Worm (Caenorhabditis elegans) whole organism, L2 larva: ENCODE results near the gene hmit-1.1.

Experiments
- C34F6.9 ChIP-seq: fragments of 150-350 bp; optimal IDR thresholded peaks from 2 replicates; lab custom pipeline; 2014; ENCODE audit warnings: missing biosample characterization, missing genetic modification characterization
- F13H6.1 ChIP-seq: sonication (generic microtip); optimal IDR thresholded peaks from 2 replicates; lab custom pipeline; 2016; ENCODE audit warnings: missing genetic modification characterization, missing compliant biosample characterization
- Y55F3AM.14 ChIP-seq: fragments of 200-800 bp; sonication (Bioruptor generic); optimal IDR thresholded peaks from 2 replicates; lab custom pipeline; 2018; ENCODE audit warnings: mild to moderate bottlenecking, missing genetic modification characterization, missing compliant biosample characterization
- ZK546.5 ChIP-seq: sonication (generic microtip); optimal IDR thresholded peaks from 2 replicates; lab custom pipeline; 2017; ENCODE audit warnings: missing biosample characterization, missing genetic modification characterization
- aly-2 ChIP-seq: fragments of 150-350 bp; optimal IDR thresholded peaks from 2 replicates; lab custom pipeline; 2014; ENCODE audit warnings: missing biosample characterization, missing genetic modification characterization
- ama-1 ChIP-seq: fragments of 150-350 bp; optimal IDR thresholded peaks from 2 replicates; lab custom pipeline; 2018; ENCODE audit warnings: inconsistent platforms
- blmp-1 ChIP-seq: sonication (generic microtip); optimal IDR thresholded peaks from 2 replicates; lab custom pipeline; 2017; ENCODE audit warnings: missing genetic modification characterization, mild to moderate bottlenecking, missing compliant biosample characterization, antibody characterized with exemption, moderate library complexity; ENCODE audit not compliant: insufficient read depth
- ceh-16 ChIP-seq: fragments of 150-350 bp; optimal IDR thresholded peaks from 2 replicates; lab custom pipeline; 2014; ENCODE audit warnings: missing biosample characterization, missing genetic modification characterization
- crh-2 ChIP-seq: sonication (generic microtip); optimal IDR thresholded peaks from 2 replicates; lab custom pipeline; 2017; ENCODE audit warnings: missing biosample characterization, missing genetic modification characterization
- dmd-4 ChIP-seq: sonication (generic microtip); optimal IDR thresholded peaks from 2 replicates; lab custom pipeline; 2017; ENCODE audit warnings: missing biosample characterization, missing genetic modification characterization
- egl-27 ChIP-seq: sonication (generic microtip); optimal IDR thresholded peaks from 3 replicates; lab custom pipeline; 2017; ENCODE audit warnings: missing biosample characterization, missing genetic modification reagents, missing genetic modification characterization
- elt-1 ChIP-seq: fragments of 150-350 bp; optimal IDR thresholded peaks from 2 replicates; lab custom pipeline; 2014; ENCODE audit warnings: missing biosample characterization, missing genetic modification characterization
- elt-3 ChIP-seq: sonication (generic microtip); optimal IDR thresholded peaks from 2 replicates; lab custom pipeline; 2017; ENCODE audit warnings: missing biosample characterization, missing genetic modification characterization
- fos-1 ChIP-seq: fragments of 150-350 bp; optimal IDR thresholded peaks from 2 replicates; lab custom pipeline; 2014; ENCODE audit warnings: missing biosample characterization, missing genetic modification characterization
- gmeb-1 ChIP-seq: fragments of 150-350 bp; optimal IDR thresholded peaks from 2 replicates; lab custom pipeline; 2014; ENCODE audit warnings: missing biosample characterization, missing genetic modification characterization
- lin-13 ChIP-seq: fragments of 150-350 bp; optimal IDR thresholded peaks from 2 replicates; lab custom pipeline; 2014; ENCODE audit warnings: missing biosample characterization, missing genetic modification reagents, missing genetic modification characterization
- lsy-2 ChIP-seq, 2 experiments: fragments of 150-350 bp in 1 of 2; sonication (generic microtip) in 1 of 2; optimal IDR thresholded peaks; 2 replicates each; lab custom pipeline; 2014 to 2017; ENCODE audit warnings: missing biosample characterization in 2 of 2, missing genetic modification characterization in 2 of 2
- mab-5 ChIP-seq: fragments of 150-350 bp; optimal IDR thresholded peaks from 2 replicates; lab custom pipeline; 2014; ENCODE audit warnings: missing biosample characterization, missing genetic modification characterization
- mdl-1 ChIP-seq, 2 experiments: fragments of 150-350 bp in 1 of 2; sonication (generic microtip) in 1 of 2; optimal IDR thresholded peaks; 2 replicates each; lab custom pipeline; 2017; ENCODE audit warnings: missing biosample characterization in 2 of 2, missing genetic modification characterization in 2 of 2
- nhr-11 ChIP-seq: fragments of 150-350 bp; optimal IDR thresholded peaks from 2 replicates; lab custom pipeline; 2014; ENCODE audit warnings: missing biosample characterization, missing genetic modification characterization
- nhr-21 ChIP-seq: fragments of 150-350 bp; optimal IDR thresholded peaks from 2 replicates; lab custom pipeline; 2014; ENCODE audit warnings: missing biosample characterization, missing genetic modification characterization
- nhr-23 ChIP-seq: fragments of 150-350 bp; optimal IDR thresholded peaks from 2 replicates; lab custom pipeline; 2014; ENCODE audit warnings: missing biosample characterization, missing genetic modification reagents, missing genetic modification characterization
- nhr-237 ChIP-seq: fragments of 150-350 bp; optimal IDR thresholded peaks from 2 replicates; lab custom pipeline; 2014; ENCODE audit warnings: missing biosample characterization, missing genetic modification characterization
- nhr-25 ChIP-seq: fragments of 150-350 bp; sonication (generic microtip); optimal IDR thresholded peaks from 3 replicates; lab custom pipeline; 2014; ENCODE audit warnings: missing biosample characterization, missing genetic modification characterization
- nhr-6 ChIP-seq: fragments of 150-350 bp; optimal IDR thresholded peaks from 2 replicates; lab custom pipeline; 2014; ENCODE audit warnings: missing biosample characterization, missing genetic modification characterization
- nhr-77 ChIP-seq: fragments of 150-350 bp; optimal IDR thresholded peaks from 2 replicates; lab custom pipeline; 2014; ENCODE audit warnings: missing biosample characterization, missing genetic modification characterization
- peb-1 ChIP-seq: fragments of 150-350 bp; optimal IDR thresholded peaks from 2 replicates; lab custom pipeline; 2014; ENCODE audit warnings: missing biosample characterization, missing genetic modification characterization
- skn-1 ChIP-seq: sonication (generic microtip); optimal IDR thresholded peaks from 2 replicates; lab custom pipeline; 2017; ENCODE audit warnings: missing biosample characterization, missing genetic modification characterization
- sma-3 ChIP-seq: sonication (generic microtip); optimal IDR thresholded peaks from 2 replicates; lab custom pipeline; 2016; ENCODE audit warnings: missing genetic modification reagents, missing genetic modification characterization, missing compliant biosample characterization
- sma-9 ChIP-seq, 2 experiments: fragments of 150-350 bp in 1 of 2; sonication (generic microtip) in 1 of 2; optimal IDR thresholded peaks; 2 replicates each; lab custom pipeline; 2014 to 2016; ENCODE audit warnings: missing genetic modification characterization in 2 of 2, mild to moderate bottlenecking in 1 of 2, missing biosample characterization in 1 of 2, missing compliant biosample characterization in 1 of 2, missing genetic modification reagents in 1 of 2, moderate library complexity in 1 of 2
- unc-39 ChIP-seq: fragments of 150-350 bp; optimal IDR thresholded peaks from 2 replicates; lab custom pipeline; 2014; ENCODE audit warnings: missing biosample characterization, missing genetic modification characterization
- unc-55 ChIP-seq: fragments of 150-350 bp; sonication (generic microtip); optimal IDR thresholded peaks from 3 replicates; lab custom pipeline; 2014; ENCODE audit warnings: missing biosample characterization, missing genetic modification reagents, missing genetic modification characterization
- unc-62 ChIP-seq: fragments of 150-350 bp; optimal IDR thresholded peaks from 2 replicates; lab custom pipeline; 2014; ENCODE audit warnings: missing biosample characterization, missing genetic modification reagents, missing genetic modification characterization
- zag-1 ChIP-seq: fragments of 150-350 bp; optimal IDR thresholded peaks from 2 replicates; lab custom pipeline; 2014; ENCODE audit warnings: missing biosample characterization, missing genetic modification characterization
- ztf-11 ChIP-seq: sonication (generic microtip); optimal IDR thresholded peaks from 2 replicates; lab custom pipeline; 2017; ENCODE audit warnings: missing biosample characterization, missing genetic modification characterization
- ztf-4 ChIP-seq: fragments of 150-350 bp; optimal IDR thresholded peaks from 2 replicates; lab custom pipeline; 2014; ENCODE audit warnings: missing biosample characterization, missing genetic modification characterization

The hmit-1.1 gene

DNA sequence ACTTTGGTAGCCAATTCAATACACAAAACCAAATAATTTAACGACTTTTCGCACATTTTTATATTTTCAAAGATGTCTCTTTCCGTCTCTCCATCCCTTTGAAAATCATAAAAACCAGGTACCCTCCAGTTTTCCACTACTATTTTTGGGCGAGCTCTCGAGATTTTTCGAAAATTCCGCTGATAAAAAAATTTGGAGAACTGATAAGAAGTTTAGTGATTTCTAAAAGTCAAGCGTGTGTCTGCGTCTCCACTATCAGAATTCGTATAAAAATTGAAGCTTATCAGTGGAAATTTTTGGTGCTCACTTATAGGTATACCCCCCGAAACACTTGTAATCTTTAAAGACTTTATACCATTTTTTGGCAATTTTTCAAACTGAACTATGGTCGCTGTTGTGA, at the start of gene hmit-1.1:
hmit-1.1 (plus strand) TSS at position 294 of the 400 bp plus-strand sequence.
- TF ChIP-seq nhr-25 (tag; lab: Kevin White, UChicago) (no peak), fos-1 (tag; lab: Kevin White, UChicago) (peak; percentile 52)

- no peak for TF ChIP-seq ztf-4
- TF ChIP-seq mab-5: no peak
- no peak for TF ChIP-seq ztf-11 (tag; lab: Kevin White, UChicago)
- TF ChIP-seq nhr-11 (tag; lab: Kevin White, UChicago): no peak
- no peak for TF ChIP-seq nhr-23
- TF ChIP-seq F13H6.1: no peak
Measured at ce11 chrV:18468097-18468496, 48.5 kb upstream of the hmit-1.1 start, which contains the start of gene ZK228.13. ZK228.13 (minus strand) TSS chrV:18468197.

- TF ChIP-seq ama-1 (lab: Kevin White, UChicago): no peak
- no peak for TF ChIP-seq nhr-6
- TF ChIP-seq nhr-77 (tag; lab: Kevin White, UChicago): no peak
- TF ChIP-seq lsy-2 (tag; optimal IDR thresholded peaks at IDR 0.05; lab: Kevin White, UChicago): no peak
- TF ChIP-seq sma-3 (GFP tag; lab: Kevin White, UChicago): no peak
- no peak for TF ChIP-seq lin-13
- no peak for TF ChIP-seq unc-55 (GFP tag; lab: Kevin White, UChicago)
- no peak for TF ChIP-seq C34F6.9 (tag; lab: Kevin White, UChicago)
- TF ChIP-seq gmeb-1: no peak
- no peak for TF ChIP-seq crh-2 (tag; lab: Kevin White, UChicago)
- TF ChIP-seq Y55F3AM.14 (GFP tag; lab: Kevin White, UChicago): no peak
- TF ChIP-seq zag-1 (tag; lab: Kevin White, UChicago): no peak
- TF ChIP-seq sma-9 (GFP tag; optimal IDR thresholded peaks at IDR 0.05; lab: Kevin White, UChicago): no peak
- no peak for TF ChIP-seq sma-9 (tag; optimal IDR thresholded peaks at IDR 0.05; lab: Kevin White, UChicago)
- TF ChIP-seq, all 48 proteins: peak for 0
Measured at ce11 chrV:18473415-18473814, 43.2 kb upstream of the hmit-1.1 start, which contains the start of gene srh-182. srh-182 (minus strand) TSS chrV:18473515.

- TF ChIP-seq nhr-237 (no peak), dmd-4 (no peak), zag-1 (tag; lab: Kevin White, UChicago) (no peak), elt-1 (tag; lab: Kevin White, UChicago) (no peak), egl-27 (no peak)
- TF ChIP-seq, all 48 proteins: peak for 0
Measured at ce11 chrV:18474223-18474622, 42.4 kb upstream of the hmit-1.1 start, which contains the start of gene srh-181. srh-181 (plus strand) TSS chrV:18474523.

ce11 chrV:18476090-18476489, 40.5 kb upstream of the hmit-1.1 start, which contains the start of gene srh-179:
srh-179 (plus strand) TSS chrV:18476390.
- TF ChIP-seq nhr-6 (no peak), unc-39 (tag; lab: Kevin White, UChicago) (no peak), nhr-25 (tag; lab: Kevin White, UChicago) (no peak), lsy-2 (tag; optimal IDR thresholded peaks at IDR 0.05; lab: Kevin White, UChicago) (no peak), elt-3 (tag; lab: Kevin White, UChicago) (no peak), aly-2 (no peak), unc-62 (GFP tag; lab: Kevin White, UChicago) (no peak), lin-13 (no peak), nhr-21 (tag; lab: Kevin White, UChicago) (no peak), sma-3 (GFP tag; lab: Kevin White, UChicago) (no peak), peb-1 (tag; lab: Kevin White, UChicago) (no peak), ztf-4 (no peak), elt-1 (tag; lab: Kevin White, UChicago) (no peak), nhr-77 (tag; lab: Kevin White, UChicago) (no peak), F13H6.1 (no peak)

- no peak for TF ChIP-seq unc-62 (GFP tag; lab: Kevin White, UChicago)
- TF ChIP-seq skn-1 (tag; lab: Kevin White, UChicago): no peak
- no peak for TF ChIP-seq ztf-11 (tag; lab: Kevin White, UChicago)
- no peak for TF ChIP-seq lsy-2 (tag; optimal IDR thresholded peaks at IDR 0.05; lab: Kevin White, UChicago)
- TF ChIP-seq nhr-77 (tag; lab: Kevin White, UChicago): no peak
- no peak for TF ChIP-seq F13H6.1
- TF ChIP-seq elt-1 (tag; lab: Kevin White, UChicago): no peak
- TF ChIP-seq blmp-1 (tag; lab: Kevin White, UChicago): no peak
- TF ChIP-seq ZK546.5 (tag; lab: Kevin White, UChicago): no peak
- no peak for TF ChIP-seq nhr-21 (tag; lab: Kevin White, UChicago)
- no peak for TF ChIP-seq nhr-25 (tag; lab: Kevin White, UChicago)
- no peak for TF ChIP-seq unc-39 (tag; lab: Kevin White, UChicago)
- TF ChIP-seq ceh-16 (tag; lab: Kevin White, UChicago): no peak
- TF ChIP-seq mdl-1 (tag; optimal IDR thresholded peaks at IDR 0.05; lab: Kevin White, UChicago): no peak
- no peak for TF ChIP-seq C34F6.9 (tag; lab: Kevin White, UChicago)
Measured at ce11 chrV:18480231-18480630, 36.4 kb upstream of the hmit-1.1 start, which contains the start of gene srh-178. srh-178 (minus strand) TSS chrV:18480331.
